Fruit fly (Drosophila melanogaster) whole organism, pupa: Measurements from ENCODE around the gene heca.
A peak's percentile ranks its signal among the peaks of the same experiment; 100 is the strongest.

Experiments used
- CG10348 ChIP-seq: fragments of 200-800 bp; sonication (Bioruptor generic); IDR thresholded peaks from 2 replicates; pipeline ENCODE4 v1.3.6; 2022; ENCODE audit warnings: missing biosample characterization, missing genetic modification characterization
- CG12605 ChIP-seq: fragments of 200-800 bp; sonication (Bioruptor generic); IDR thresholded peaks from 2 replicates; pipeline ENCODE4 v1.3.6; 2022; ENCODE audit warnings: missing biosample characterization, missing genetic modification characterization
- CG13204 ChIP-seq: fragments of 200-800 bp; sonication (Bioruptor generic); optimal IDR thresholded peaks from 2 replicates; lab custom pipeline; 2018; ENCODE audit warnings: missing biosample characterization, mild to moderate bottlenecking, missing genetic modification characterization, moderate library complexity
- CG14655 ChIP-seq: fragments of 200-800 bp; sonication (Bioruptor generic); optimal IDR thresholded peaks from 3 replicates; lab custom pipeline; 2017; ENCODE audit warnings: mild to moderate bottlenecking, missing biosample characterization, missing genetic modification reagents, missing genetic modification characterization
- CG15710 ChIP-seq: fragments of 200-800 bp; sonication (Bioruptor generic); optimal IDR thresholded peaks from 2 replicates; lab custom pipeline; 2018; ENCODE audit warnings: missing biosample characterization, mild to moderate bottlenecking, missing genetic modification characterization, moderate library complexity
- CG17806 ChIP-seq: fragments of 200-800 bp; sonication (Bioruptor generic); optimal IDR thresholded peaks from 2 replicates; lab custom pipeline; 2018; ENCODE audit warnings: missing biosample characterization, mild to moderate bottlenecking, missing genetic modification characterization, moderate library complexity
- CG32121 ChIP-seq: fragments of 200-800 bp; sonication (Bioruptor generic); IDR thresholded peaks from 2 replicates; pipeline ENCODE4 v1.3.6; 2022; ENCODE audit warnings: missing biosample characterization, missing genetic modification characterization
- CG34367 ChIP-seq: fragments of 200-800 bp; sonication (Bioruptor generic); optimal IDR thresholded peaks from 2 replicates; lab custom pipeline; 2018; ENCODE audit warnings: missing biosample characterization, mild to moderate bottlenecking, missing genetic modification characterization
- CG4496 ChIP-seq: fragments of 200-800 bp; sonication (Bioruptor generic); IDR thresholded peaks from 3 replicates; pipeline ENCODE4 v1.3.6; 2022; ENCODE audit warnings: missing biosample characterization, missing genetic modification characterization
- CG8159 ChIP-seq: fragments of 200-800 bp; sonication (Bioruptor generic); optimal IDR thresholded peaks from 3 replicates; lab custom pipeline; 2018; ENCODE audit warnings: missing biosample characterization, mild to moderate bottlenecking, missing genetic modification characterization, moderate library complexity
- CG8301 ChIP-seq: fragments of 200-800 bp; sonication (Bioruptor generic); optimal IDR thresholded peaks from 2 replicates; lab custom pipeline; 2018; ENCODE audit warnings: missing biosample characterization, mild to moderate bottlenecking, missing genetic modification characterization
- CG9948 ChIP-seq: fragments of 200-800 bp; sonication (Bioruptor generic); optimal IDR thresholded peaks from 2 replicates; lab custom pipeline; 2018; ENCODE audit warnings: missing biosample characterization, mild to moderate bottlenecking, missing genetic modification characterization, moderate library complexity
- D1 ChIP-seq: fragments of 200-800 bp; sonication (Bioruptor generic); optimal IDR thresholded peaks from 2 replicates; lab custom pipeline; 2018; ENCODE audit warnings: missing biosample characterization, mild to moderate bottlenecking, missing genetic modification characterization, moderate library complexity
- EcR ChIP-seq: fragments of 200-800 bp; sonication (Bioruptor generic); optimal IDR thresholded peaks from 3 replicates; lab custom pipeline; 2019; ENCODE audit warnings: missing biosample characterization, missing genetic modification characterization, mild to moderate bottlenecking, moderate library complexity, missing genetic modification reagents
- Ets98B ChIP-seq: fragments of 200-800 bp; sonication (Bioruptor generic); IDR thresholded peaks from 2 replicates; pipeline ENCODE4 v1.3.6; 2022; ENCODE audit warnings: missing biosample characterization, missing genetic modification characterization
- Pif1A ChIP-seq: fragments of 200-800 bp; sonication (Bioruptor generic); optimal IDR thresholded peaks from 3 replicates; lab custom pipeline; 2016; ENCODE audit warnings: missing biosample characterization, missing genetic modification characterization
- Pif1B ChIP-seq: fragments of 200-800 bp; sonication (Bioruptor generic); optimal IDR thresholded peaks from 3 replicates; lab custom pipeline; 2016; ENCODE audit warnings: missing biosample characterization, missing genetic modification characterization
- Snoo ChIP-seq: fragments of 200-800 bp; sonication (Bioruptor generic); optimal IDR thresholded peaks from 3 replicates; lab custom pipeline; 2017; ENCODE audit warnings: missing biosample characterization, mild to moderate bottlenecking, missing genetic modification characterization, inconsistent platforms
- fd96Ca ChIP-seq: fragments of 200-800 bp; sonication (Bioruptor generic); IDR thresholded peaks from 3 replicates; pipeline ENCODE4 v1.3.6; 2022; ENCODE audit warnings: missing biosample characterization, missing genetic modification characterization
- gl ChIP-seq: fragments of 200-800 bp; sonication (Bioruptor generic); optimal IDR thresholded peaks from 2 replicates; lab custom pipeline; 2018; ENCODE audit warnings: missing biosample characterization, mild to moderate bottlenecking, missing genetic modification characterization
- rn ChIP-seq: fragments of 200-800 bp; sonication (Bioruptor generic); IDR thresholded peaks from 2 replicates; pipeline ENCODE4 v1.3.6; 2022; ENCODE audit warnings: missing biosample characterization, missing genetic modification characterization

The heca gene

dm6 chr3R:30406482-30406881 lies 128.8 kb downstream of the heca start:
- TF ChIP-seq gl (tag; lab: Kevin White, UChicago) (no peak), CG8159 (tag; lab: Kevin White, UChicago) (no peak), CG4496 (no peak), EcR (GFP tag; lab: Kevin White, UChicago) (no peak), D1 (tag; lab: Kevin White, UChicago) (no peak), CG13204 (GFP tag; lab: Kevin White, UChicago) (no peak), fd96Ca (GFP tag; lab: Robert Waterston, UW) (no peak), Pif1B (no peak), CG10348 (GFP tag; lab: Robert Waterston, UW) (no peak), CG8301 (tag; lab: Kevin White, UChicago) (no peak), Pif1A (GFP tag; lab: Kevin White, UChicago) (no peak), Ets98B (GFP tag; lab: Robert Waterston, UW) (no peak)

DNA sequence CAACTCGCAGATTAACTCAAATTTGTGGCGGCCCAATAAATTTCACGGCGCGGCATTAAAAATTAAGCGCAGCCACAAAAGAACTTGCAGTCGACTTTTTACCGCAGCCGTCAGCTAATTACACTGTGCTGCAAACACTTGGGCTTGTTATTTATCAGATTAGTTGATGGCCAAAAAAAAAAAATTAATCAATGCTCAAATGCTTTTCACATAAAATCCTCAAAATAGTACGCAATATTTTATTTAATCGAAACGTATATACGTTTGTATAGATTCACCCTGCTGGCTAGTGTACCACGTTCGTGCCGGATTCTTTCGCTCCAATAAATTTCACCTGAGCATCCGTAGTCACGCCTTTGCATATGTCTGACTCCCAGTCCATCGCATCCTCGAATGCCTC lies 136.1 kb downstream of the heca start:
- TF ChIP-seq D1 (tag; lab: Kevin White, UChicago) (no peak), EcR (GFP tag; lab: Kevin White, UChicago) (no peak), Snoo (peak; percentile 48), CG15710 (tag; lab: Kevin White, UChicago) (peak; percentile 33), fd96Ca (GFP tag; lab: Robert Waterston, UW) (peak; percentile 47; the same call in 2 of the 3 replicates), CG12605 (GFP tag; lab: Robert Waterston, UW) (peak; percentile 49; the same call in 1 of the 2 replicates), CG13204 (GFP tag; lab: Kevin White, UChicago) (no peak), gl (tag; lab: Kevin White, UChicago) (no peak), CG17806 (tag; lab: Kevin White, UChicago) (no peak), CG14655 (peak; percentile 26), Pif1A (GFP tag; lab: Kevin White, UChicago) (peak; percentile 41), CG8301 (tag; lab: Kevin White, UChicago) (no peak), CG4496 (no peak; the same call in 2 of the 3 replicates), CG10348 (GFP tag; lab: Robert Waterston, UW) (no peak), CG8159 (tag; lab: Kevin White, UChicago) (peak; percentile 52), Ets98B (GFP tag; lab: Robert Waterston, UW) (no peak), rn (GFP tag; lab: Robert Waterston, UW) (no peak), CG32121 (no peak), CG34367 (no peak), CG9948 (tag; lab: Kevin White, UChicago) (peak; percentile 36), Pif1B (peak; percentile 13)

DNA sequence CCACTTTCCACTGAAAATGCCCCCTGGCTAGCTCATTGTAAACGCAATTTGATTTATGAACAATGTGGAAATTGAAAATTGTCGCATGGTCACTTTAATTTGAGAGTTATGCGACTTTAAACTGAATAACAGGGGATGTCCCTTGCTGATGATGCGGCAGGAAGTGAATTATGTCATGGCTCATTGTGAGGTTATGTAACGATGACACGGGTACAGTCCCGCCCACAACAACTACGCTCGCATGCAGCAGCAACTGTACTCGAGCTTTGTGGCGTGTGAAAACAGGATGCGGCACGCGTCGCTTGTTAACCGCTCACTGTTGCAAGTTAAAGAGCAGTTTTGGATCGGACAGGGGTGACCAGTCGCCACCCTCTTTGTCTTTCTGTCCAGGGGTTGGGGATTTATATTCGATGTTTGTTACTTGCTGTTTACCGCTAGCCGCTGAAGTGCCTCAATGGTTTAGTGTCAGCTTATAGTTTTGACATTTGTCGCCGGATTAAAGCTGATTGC lies 139.1 kb downstream of the heca start:
- TF ChIP-seq Pif1B (no peak), rn (GFP tag; lab: Robert Waterston, UW) (no peak), CG9948 (tag; lab: Kevin White, UChicago) (no peak), CG14655 (no peak), Ets98B (GFP tag; lab: Robert Waterston, UW) (no peak), CG12605 (GFP tag; lab: Robert Waterston, UW) (no peak), CG32121 (no peak), CG4496 (no peak), Snoo (no peak), gl (tag; lab: Kevin White, UChicago) (no peak), D1 (tag; lab: Kevin White, UChicago) (no peak), CG34367 (no peak), CG13204 (GFP tag; lab: Kevin White, UChicago) (no peak), Pif1A (GFP tag; lab: Kevin White, UChicago) (no peak)

DNA sequence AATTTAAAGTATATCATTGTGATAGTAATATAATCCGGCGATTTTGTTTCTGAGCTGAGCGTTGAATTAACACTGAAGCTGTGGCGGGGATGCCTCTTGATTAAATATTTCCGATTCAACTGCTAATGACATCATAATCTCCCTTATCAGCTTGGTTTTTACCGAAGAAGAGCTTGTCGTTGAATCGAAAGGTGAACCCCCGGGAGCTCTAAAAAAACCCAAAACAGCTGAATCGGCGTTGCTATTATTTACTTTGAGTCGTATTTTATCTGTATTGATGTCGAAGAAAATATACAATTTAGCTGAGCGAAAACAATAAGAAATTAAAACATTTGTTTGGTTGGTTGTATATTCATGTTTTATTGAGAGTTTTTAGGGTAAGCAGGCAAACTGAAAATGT lies 141.5 kb downstream of the heca start:
- TF ChIP-seq Pif1B (no peak), CG13204 (GFP tag; lab: Kevin White, UChicago) (no peak), CG12605 (GFP tag; lab: Robert Waterston, UW) (no peak), CG34367 (no peak), rn (GFP tag; lab: Robert Waterston, UW) (no peak), CG9948 (tag; lab: Kevin White, UChicago) (no peak), CG14655 (no peak), CG4496 (no peak), D1 (tag; lab: Kevin White, UChicago) (no peak), CG32121 (no peak), Snoo (no peak), Pif1A (GFP tag; lab: Kevin White, UChicago) (no peak), CG8301 (tag; lab: Kevin White, UChicago) (no peak), CG8159 (tag; lab: Kevin White, UChicago) (no peak), gl (tag; lab: Kevin White, UChicago) (no peak), Ets98B (GFP tag; lab: Robert Waterston, UW) (no peak), fd96Ca (GFP tag; lab: Robert Waterston, UW) (no peak), EcR (GFP tag; lab: Kevin White, UChicago) (no peak), CG15710 (tag; lab: Kevin White, UChicago) (no peak), CG10348 (GFP tag; lab: Robert Waterston, UW) (no peak)
- TF ChIP-seq, all 21 proteins: peak for 0
